Worm (Caenorhabditis elegans) whole organism, L2 larva: ENCODE measurements around the gene clec-32.

Source experiments
- F13H6.1 ChIP-seq: sonication (generic microtip); optimal IDR thresholded peaks from 2 replicates; lab custom pipeline; 2016; ENCODE audit warnings: missing genetic modification characterization, missing compliant biosample characterization
- R02D3.7 ChIP-seq: fragments of 150-350 bp; optimal IDR thresholded peaks from 2 replicates; lab custom pipeline; 2014; ENCODE audit warnings: missing biosample characterization, missing genetic modification characterization
- Y55F3AM.14 ChIP-seq: fragments of 200-800 bp; sonication (Bioruptor generic); optimal IDR thresholded peaks from 2 replicates; lab custom pipeline; 2018; ENCODE audit warnings: mild to moderate bottlenecking, missing genetic modification characterization, missing compliant biosample characterization
- ZK546.5 ChIP-seq: sonication (generic microtip); optimal IDR thresholded peaks from 2 replicates; lab custom pipeline; 2017; ENCODE audit warnings: missing biosample characterization, missing genetic modification characterization
- alr-1 ChIP-seq: fragments of 150-350 bp; optimal IDR thresholded peaks from 2 replicates; lab custom pipeline; 2014; ENCODE audit warnings: missing biosample characterization, missing genetic modification characterization
- ama-1 ChIP-seq: fragments of 150-350 bp; optimal IDR thresholded peaks from 2 replicates; lab custom pipeline; 2018; ENCODE audit warnings: inconsistent platforms
- blmp-1 ChIP-seq: sonication (generic microtip); optimal IDR thresholded peaks from 2 replicates; lab custom pipeline; 2017; ENCODE audit warnings: missing genetic modification characterization, mild to moderate bottlenecking, missing compliant biosample characterization, antibody characterized with exemption, moderate library complexity; ENCODE audit not compliant: insufficient read depth
- ceh-16 ChIP-seq: fragments of 150-350 bp; optimal IDR thresholded peaks from 2 replicates; lab custom pipeline; 2014; ENCODE audit warnings: missing biosample characterization, missing genetic modification characterization
- ceh-82 ChIP-seq: fragments of 150-350 bp; optimal IDR thresholded peaks from 2 replicates; lab custom pipeline; 2014; ENCODE audit warnings: missing biosample characterization, missing genetic modification characterization
- crh-2 ChIP-seq: sonication (generic microtip); optimal IDR thresholded peaks from 2 replicates; lab custom pipeline; 2017; ENCODE audit warnings: missing biosample characterization, missing genetic modification characterization
- dmd-4 ChIP-seq: sonication (generic microtip); optimal IDR thresholded peaks from 2 replicates; lab custom pipeline; 2017; ENCODE audit warnings: missing biosample characterization, missing genetic modification characterization
- elt-1 ChIP-seq: fragments of 150-350 bp; optimal IDR thresholded peaks from 2 replicates; lab custom pipeline; 2014; ENCODE audit warnings: missing biosample characterization, missing genetic modification characterization
- elt-3 ChIP-seq: sonication (generic microtip); optimal IDR thresholded peaks from 2 replicates; lab custom pipeline; 2017; ENCODE audit warnings: missing biosample characterization, missing genetic modification characterization
- fos-1 ChIP-seq: fragments of 150-350 bp; optimal IDR thresholded peaks from 2 replicates; lab custom pipeline; 2014; ENCODE audit warnings: missing biosample characterization, missing genetic modification characterization
- gmeb-1 ChIP-seq: fragments of 150-350 bp; optimal IDR thresholded peaks from 2 replicates; lab custom pipeline; 2014; ENCODE audit warnings: missing biosample characterization, missing genetic modification characterization
- lin-11 ChIP-seq: fragments of 150-350 bp; sonication (generic microtip); optimal IDR thresholded peaks from 2 replicates; lab custom pipeline; 2014; ENCODE audit warnings: missing biosample characterization, missing genetic modification characterization, inconsistent platforms, mixed read lengths
- lin-13 ChIP-seq: fragments of 150-350 bp; optimal IDR thresholded peaks from 2 replicates; lab custom pipeline; 2014; ENCODE audit warnings: missing biosample characterization, missing genetic modification reagents, missing genetic modification characterization
- lin-39 ChIP-seq: fragments of 150-350 bp; optimal IDR thresholded peaks from 2 replicates; lab custom pipeline; 2014; ENCODE audit warnings: missing biosample characterization, missing genetic modification reagents, missing genetic modification characterization
- lsy-2 ChIP-seq, 2 experiments: fragments of 150-350 bp in 1 of 2; sonication (generic microtip) in 1 of 2; optimal IDR thresholded peaks; 2 replicates each; lab custom pipeline; 2014 to 2017; ENCODE audit warnings: missing biosample characterization in 2 of 2, missing genetic modification characterization in 2 of 2
- mab-5 ChIP-seq: fragments of 150-350 bp; optimal IDR thresholded peaks from 2 replicates; lab custom pipeline; 2014; ENCODE audit warnings: missing biosample characterization, missing genetic modification characterization
- mbf-1 ChIP-seq: sonication (generic microtip); optimal IDR thresholded peaks from 2 replicates; lab custom pipeline; 2017; ENCODE audit warnings: missing biosample characterization, missing genetic modification characterization
- mdl-1 ChIP-seq, 2 experiments: fragments of 150-350 bp in 1 of 2; sonication (generic microtip) in 1 of 2; optimal IDR thresholded peaks; 2 replicates each; lab custom pipeline; 2017; ENCODE audit warnings: missing biosample characterization in 2 of 2, missing genetic modification characterization in 2 of 2
- nhr-10 ChIP-seq: sonication (generic microtip); optimal IDR thresholded peaks from 2 replicates; lab custom pipeline; 2017; ENCODE audit warnings: missing biosample characterization, missing genetic modification characterization
- nhr-11 ChIP-seq: fragments of 150-350 bp; optimal IDR thresholded peaks from 2 replicates; lab custom pipeline; 2014; ENCODE audit warnings: missing biosample characterization, missing genetic modification characterization
- nhr-12 ChIP-seq: fragments of 150-350 bp; optimal IDR thresholded peaks from 2 replicates; lab custom pipeline; 2014; ENCODE audit warnings: missing biosample characterization, missing genetic modification characterization
- nhr-23 ChIP-seq: fragments of 150-350 bp; optimal IDR thresholded peaks from 2 replicates; lab custom pipeline; 2014; ENCODE audit warnings: missing biosample characterization, missing genetic modification reagents, missing genetic modification characterization
- nhr-237 ChIP-seq: fragments of 150-350 bp; optimal IDR thresholded peaks from 2 replicates; lab custom pipeline; 2014; ENCODE audit warnings: missing biosample characterization, missing genetic modification characterization
- nhr-25 ChIP-seq: fragments of 150-350 bp; sonication (generic microtip); optimal IDR thresholded peaks from 3 replicates; lab custom pipeline; 2014; ENCODE audit warnings: missing biosample characterization, missing genetic modification characterization
- nhr-77 ChIP-seq: fragments of 150-350 bp; optimal IDR thresholded peaks from 2 replicates; lab custom pipeline; 2014; ENCODE audit warnings: missing biosample characterization, missing genetic modification characterization
- sem-4 ChIP-seq: fragments of 150-350 bp; optimal IDR thresholded peaks from 2 replicates; lab custom pipeline; 2014; ENCODE audit warnings: missing biosample characterization, missing genetic modification reagents, missing genetic modification characterization
- skn-1 ChIP-seq: sonication (generic microtip); optimal IDR thresholded peaks from 2 replicates; lab custom pipeline; 2017; ENCODE audit warnings: missing biosample characterization, missing genetic modification characterization
- sma-3 ChIP-seq: sonication (generic microtip); optimal IDR thresholded peaks from 2 replicates; lab custom pipeline; 2016; ENCODE audit warnings: missing genetic modification reagents, missing genetic modification characterization, missing compliant biosample characterization
- sma-9 ChIP-seq, 2 experiments: fragments of 150-350 bp in 1 of 2; sonication (generic microtip) in 1 of 2; optimal IDR thresholded peaks; 2 replicates each; lab custom pipeline; 2014 to 2016; ENCODE audit warnings: missing genetic modification characterization in 2 of 2, mild to moderate bottlenecking in 1 of 2, missing biosample characterization in 1 of 2, missing compliant biosample characterization in 1 of 2, missing genetic modification reagents in 1 of 2, moderate library complexity in 1 of 2
- snpc-4 ChIP-seq: fragments of 150-350 bp; optimal IDR thresholded peaks from 2 replicates; lab custom pipeline; 2014; ENCODE audit warnings: missing biosample characterization, missing genetic modification characterization
- unc-39 ChIP-seq: fragments of 150-350 bp; optimal IDR thresholded peaks from 2 replicates; lab custom pipeline; 2014; ENCODE audit warnings: missing biosample characterization, missing genetic modification characterization
- unc-62 ChIP-seq: fragments of 150-350 bp; optimal IDR thresholded peaks from 2 replicates; lab custom pipeline; 2014; ENCODE audit warnings: missing biosample characterization, missing genetic modification reagents, missing genetic modification characterization
- ztf-11 ChIP-seq: sonication (generic microtip); optimal IDR thresholded peaks from 2 replicates; lab custom pipeline; 2017; ENCODE audit warnings: missing biosample characterization, missing genetic modification characterization

The clec-32 gene

DNA sequence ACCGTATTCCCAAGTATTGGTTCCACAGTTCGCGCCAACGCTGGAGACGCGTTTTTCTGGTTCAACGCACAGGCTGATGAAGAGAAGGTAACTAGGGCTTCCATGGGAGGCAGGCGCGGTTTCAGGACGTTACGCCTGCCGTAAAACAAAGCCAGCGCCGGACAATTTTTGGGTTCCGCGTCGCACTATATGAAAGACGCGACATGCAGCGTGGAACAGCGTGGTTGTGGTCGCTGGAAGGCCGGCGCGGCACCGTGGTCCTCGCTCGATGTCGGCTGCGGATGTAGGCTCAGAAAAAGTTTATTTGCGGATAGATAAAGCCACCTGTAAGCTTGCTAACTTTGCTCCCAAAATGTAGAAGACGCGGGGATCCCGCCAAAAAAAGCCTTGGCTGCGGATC is 23.2 kb downstream of the clec-32 start:
- no peak for TF ChIP-seq nhr-11 (tag; lab: Kevin White, UChicago)
- no peak for TF ChIP-seq blmp-1 (tag; lab: Kevin White, UChicago)
- no peak for TF ChIP-seq nhr-23
- no peak for TF ChIP-seq ceh-16 (tag; lab: Kevin White, UChicago)
- TF ChIP-seq unc-62 (GFP tag; lab: Kevin White, UChicago), result no peak
- TF ChIP-seq nhr-10 (tag; lab: Kevin White, UChicago), result no peak
- TF ChIP-seq gmeb-1 (tag; lab: Kevin White, UChicago), result no peak
- no peak for TF ChIP-seq nhr-237 (tag; lab: Kevin White, UChicago)
- TF ChIP-seq crh-2 (tag; lab: Kevin White, UChicago), result no peak
- TF ChIP-seq mdl-1 (tag; optimal IDR thresholded peaks at IDR 0.05; lab: Kevin White, UChicago), result no peak

ce11 chrV:16836100-16836499 is 25.5 kb downstream of the clec-32 start:
- TF ChIP-seq lin-13, result no peak
- TF ChIP-seq ceh-82 (tag; lab: Kevin White, UChicago), result no peak
- TF ChIP-seq lin-11 (tag; lab: Kevin White, UChicago), result no peak
- no peak for TF ChIP-seq mab-5 (tag; lab: Kevin White, UChicago)
- TF ChIP-seq elt-3 (tag; lab: Kevin White, UChicago), result no peak
- TF ChIP-seq unc-39 (tag; lab: Kevin White, UChicago), result no peak
- no peak for TF ChIP-seq lsy-2 (tag; optimal IDR thresholded peaks at IDR 0.05; lab: Kevin White, UChicago)
- no peak for TF ChIP-seq nhr-77 (tag; lab: Kevin White, UChicago)
- TF ChIP-seq nhr-25, result no peak
- TF ChIP-seq ztf-11 (tag; lab: Kevin White, UChicago), result no peak
- no peak for TF ChIP-seq nhr-10 (tag; lab: Kevin White, UChicago)

- no peak for TF ChIP-seq ztf-11 (tag; lab: Kevin White, UChicago)
- no peak for TF ChIP-seq unc-62 (GFP tag; lab: Kevin White, UChicago)
These were observed 26.6 kb downstream of the clec-32 start, which contains the start of gene tni-3 for ce11 chrV:16834989-16835388. tni-3 (minus strand) TSS chrV:16835128.

DNA sequence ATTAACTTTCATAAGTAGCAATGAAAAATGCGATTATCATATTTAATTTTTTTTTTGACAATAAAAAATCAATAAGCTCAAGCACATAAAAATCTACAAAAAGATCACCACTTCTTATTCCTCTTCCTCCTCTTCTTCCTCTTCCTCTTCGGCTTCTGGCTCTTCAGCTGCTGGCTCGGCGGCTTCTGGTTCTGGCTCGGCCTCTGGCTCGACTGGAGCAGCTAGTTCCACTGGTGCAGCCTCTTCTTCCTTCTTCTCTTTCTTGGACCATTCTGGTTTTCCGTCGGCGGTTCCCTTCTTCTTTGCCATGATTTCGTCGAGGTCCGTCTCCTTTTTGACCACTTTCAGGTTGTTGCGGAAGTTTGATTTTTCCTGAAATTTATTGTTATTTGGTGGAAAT is 27.9 kb downstream of the clec-32 start:
- TF ChIP-seq lin-39 (no peak), sem-4 (tag; lab: Kevin White, UChicago) (no peak), unc-62 (GFP tag; lab: Kevin White, UChicago) (no peak), elt-1 (tag; lab: Kevin White, UChicago) (no peak), R02D3.7 (no peak), skn-1 (no peak), nhr-12 (no peak), F13H6.1 (tag; lab: Kevin White, UChicago) (no peak), dmd-4 (tag; lab: Kevin White, UChicago) (no peak), nhr-237 (tag; lab: Kevin White, UChicago) (no peak), ztf-11 (tag; lab: Kevin White, UChicago) (no peak)

- no peak for TF ChIP-seq ztf-11 (tag; lab: Kevin White, UChicago)
- TF ChIP-seq ceh-16 (tag; lab: Kevin White, UChicago), result no peak
- no peak for TF ChIP-seq fos-1
- no peak for TF ChIP-seq gmeb-1 (tag; lab: Kevin White, UChicago)
- TF ChIP-seq ama-1 (lab: Kevin White, UChicago), result no peak
These were observed 28.8 kb downstream of the clec-32 start, which contains the start of gene phy-3 for ce11 chrV:16832865-16833264. phy-3 (plus strand) TSS chrV:16833165.

- TF ChIP-seq skn-1 (no peak), nhr-11 (tag; lab: Kevin White, UChicago) (no peak), nhr-25 (no peak), mab-5 (tag; lab: Kevin White, UChicago) (no peak), nhr-12 (no peak), ztf-11 (tag; lab: Kevin White, UChicago) (no peak), lin-39 (no peak)
These were observed 29.7 kb downstream of the clec-32 start, which contains the start of gene srh-215 for ce11 chrV:16831921-16832320. srh-215 (minus strand) TSS chrV:16832021.

DNA sequence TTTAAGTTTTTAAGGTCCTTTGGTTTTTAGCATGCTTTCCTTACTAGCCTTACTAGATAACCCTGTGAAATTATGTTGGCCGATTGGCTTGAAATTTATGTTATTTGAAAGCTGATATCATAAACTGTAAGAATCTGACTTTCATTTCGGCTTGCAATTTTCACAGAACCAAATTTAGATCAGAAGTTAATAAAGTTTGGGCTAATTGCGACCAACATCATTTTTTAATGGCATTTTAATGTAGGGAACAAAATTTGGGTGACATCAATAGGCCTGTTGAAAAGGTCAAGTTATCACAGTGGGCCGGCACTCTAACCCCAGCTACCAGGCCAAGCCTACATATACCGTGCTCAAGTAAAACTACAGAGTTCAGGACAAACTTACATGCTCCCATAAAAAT is 30.3 kb downstream of the clec-32 start:
- TF ChIP-seq F13H6.1 (tag; lab: Kevin White, UChicago) (no peak), mbf-1 (tag; lab: Kevin White, UChicago) (no peak), lsy-2 (tag; optimal IDR thresholded peaks at IDR 0.05; lab: Kevin White, UChicago) (no peak), fos-1 (no peak), nhr-77 (tag; lab: Kevin White, UChicago) (no peak), alr-1 (no peak), lin-13 (no peak), sma-9 (GFP tag; optimal IDR thresholded peaks at IDR 0.05; lab: Kevin White, UChicago) (no peak), sma-9 (tag; optimal IDR thresholded peaks at IDR 0.05; lab: Kevin White, UChicago) (no peak), gmeb-1 (tag; lab: Kevin White, UChicago) (no peak), snpc-4 (tag; lab: Kevin White, UChicago) (no peak), ceh-16 (tag; lab: Kevin White, UChicago) (no peak), nhr-25 (no peak), ZK546.5 (tag; lab: Kevin White, UChicago) (no peak), Y55F3AM.14 (GFP tag; lab: Kevin White, UChicago) (no peak), mdl-1 (tag; optimal IDR thresholded peaks at IDR 0.05; lab: Kevin White, UChicago) (no peak), unc-62 (GFP tag; lab: Kevin White, UChicago) (no peak), sma-3 (no peak), skn-1 (no peak)
